Worm (Caenorhabditis elegans): Measurements from ENCODE around the gene F58H1.2.

The F58H1.2 gene

ce11 chrV:11893975-11894374 lies 34.9 kb upstream of the F58H1.2 start, which contains the start of gene K12G11.6:
TSS of gene K12G11.6 (plus strand) at chrV:11894331.
- TF ChIP-seq tab-1 (GFP tag; IDR thresholded peaks at IDR 0.05) (no peak), cog-1 (tag; optimal IDR thresholded peaks at IDR 0.05) (no peak), T22C8.4 (GFP tag; IDR thresholded peaks at IDR 0.05) (no peak), ztf-23 (GFP tag; IDR thresholded peaks at IDR 0.05) (no peak), ztf-29 (GFP tag; IDR thresholded peaks at IDR 0.05) (no peak), klf-2 (GFP tag; conservative IDR thresholded peaks at IDR 0.05) (no peak), med-1 (GFP tag; optimal IDR thresholded peaks at IDR 0.05; ENCODE audit: insufficient read depth) (no peak)

ce11 chrV:11896322-11896898 lies 32.5 kb upstream of the F58H1.2 start:
- TF ChIP-seq ztf-23 (GFP tag; IDR thresholded peaks at IDR 0.05) (0 out of 2 replicates have a peak, but pooled peaks have one; percentile 43), ref-1 (GFP tag; conservative IDR thresholded peaks at IDR 0.05) (no peak), med-1 (GFP tag; optimal IDR thresholded peaks at IDR 0.05; ENCODE audit: insufficient read depth) (no peak), ztf-29 (GFP tag; IDR thresholded peaks at IDR 0.05) (no peak), klf-2 (GFP tag; conservative IDR thresholded peaks at IDR 0.05) (no peak), tab-1 (GFP tag; IDR thresholded peaks at IDR 0.05) (no peak), flt-1 (GFP tag; IDR thresholded peaks at IDR 0.05) (peak; percentile 58; the same call in 1 of the 2 replicates), T22C8.4 (GFP tag; IDR thresholded peaks at IDR 0.05) (no peak), cog-1 (tag; optimal IDR thresholded peaks at IDR 0.05) (peak; percentile 29)

- TF ChIP-seq T22C8.4 (GFP tag; IDR thresholded peaks at IDR 0.05) = no peak
- no peak for TF ChIP-seq cog-1 (tag; optimal IDR thresholded peaks at IDR 0.05)
- no peak for TF ChIP-seq klf-2 (GFP tag; conservative IDR thresholded peaks at IDR 0.05)
- no peak for TF ChIP-seq ztf-23 (GFP tag; IDR thresholded peaks at IDR 0.05)
- no peak for TF ChIP-seq ztf-29 (GFP tag; IDR thresholded peaks at IDR 0.05)
- no peak for TF ChIP-seq flt-1 (GFP tag; IDR thresholded peaks at IDR 0.05)
- no peak for TF ChIP-seq ref-1 (GFP tag; conservative IDR thresholded peaks at IDR 0.05)
- TF ChIP-seq tab-1 (GFP tag; IDR thresholded peaks at IDR 0.05) = no peak
- no peak for TF ChIP-seq med-1 (GFP tag; optimal IDR thresholded peaks at IDR 0.05; ENCODE audit: insufficient read depth)
These were observed 31.3 kb upstream of the F58H1.2 start for ce11 chrV:11897604-11898003.

ce11 chrV:11899149-11899548 lies 29.7 kb upstream of the F58H1.2 start, which contains the start of gene sma-1:
TSS of gene sma-1 (plus strand) at chrV:11899449.
- TF ChIP-seq ref-1 (GFP tag; conservative IDR thresholded peaks at IDR 0.05) (no peak), ztf-23 (GFP tag; IDR thresholded peaks at IDR 0.05) (no peak), med-1 (GFP tag; optimal IDR thresholded peaks at IDR 0.05; ENCODE audit: insufficient read depth) (no peak), flt-1 (GFP tag; IDR thresholded peaks at IDR 0.05) (no peak), ztf-29 (GFP tag; IDR thresholded peaks at IDR 0.05) (no peak), tab-1 (GFP tag; IDR thresholded peaks at IDR 0.05) (no peak), klf-2 (GFP tag; conservative IDR thresholded peaks at IDR 0.05) (no peak), T22C8.4 (GFP tag; IDR thresholded peaks at IDR 0.05) (no peak), cog-1 (tag; optimal IDR thresholded peaks at IDR 0.05) (no peak)

- TF ChIP-seq ztf-29 (GFP tag; IDR thresholded peaks at IDR 0.05) (no peak), cog-1 (tag; optimal IDR thresholded peaks at IDR 0.05) (no peak), ref-1 (GFP tag; conservative IDR thresholded peaks at IDR 0.05) (no peak)
These were observed 28.8 kb upstream of the F58H1.2 start for ce11 chrV:11900127-11900526.

ce11 chrV:11901260-11901659 lies 27.6 kb upstream of the F58H1.2 start:
- TF ChIP-seq med-1 (GFP tag; optimal IDR thresholded peaks at IDR 0.05; ENCODE audit: insufficient read depth) (no peak), flt-1 (GFP tag; IDR thresholded peaks at IDR 0.05) (no peak), ztf-23 (GFP tag; IDR thresholded peaks at IDR 0.05) (no peak), klf-2 (GFP tag; conservative IDR thresholded peaks at IDR 0.05) (no peak), cog-1 (tag; optimal IDR thresholded peaks at IDR 0.05) (no peak), T22C8.4 (GFP tag; IDR thresholded peaks at IDR 0.05) (no peak), tab-1 (GFP tag; IDR thresholded peaks at IDR 0.05) (no peak), ztf-29 (GFP tag; IDR thresholded peaks at IDR 0.05) (no peak), ref-1 (GFP tag; conservative IDR thresholded peaks at IDR 0.05) (no peak)

ce11 chrV:11902161-11902560 lies 26.7 kb upstream of the F58H1.2 start:
- TF ChIP-seq tab-1 (GFP tag; IDR thresholded peaks at IDR 0.05) (no peak), ztf-23 (GFP tag; IDR thresholded peaks at IDR 0.05) (no peak)

- TF ChIP-seq flt-1 (GFP tag; IDR thresholded peaks at IDR 0.05) (no peak), cog-1 (tag; optimal IDR thresholded peaks at IDR 0.05) (no peak), tab-1 (GFP tag; IDR thresholded peaks at IDR 0.05) (no peak), ref-1 (GFP tag; conservative IDR thresholded peaks at IDR 0.05) (no peak), ztf-23 (GFP tag; IDR thresholded peaks at IDR 0.05) (no peak), klf-2 (GFP tag; conservative IDR thresholded peaks at IDR 0.05) (no peak), ztf-29 (GFP tag; IDR thresholded peaks at IDR 0.05) (no peak), med-1 (GFP tag; optimal IDR thresholded peaks at IDR 0.05; ENCODE audit: insufficient read depth) (no peak), T22C8.4 (GFP tag; IDR thresholded peaks at IDR 0.05) (no peak)
These were observed 22.9 kb upstream of the F58H1.2 start for ce11 chrV:11905977-11906376.

- TF ChIP-seq cog-1 (tag; optimal IDR thresholded peaks at IDR 0.05) = no peak
- no peak for TF ChIP-seq med-1 (GFP tag; optimal IDR thresholded peaks at IDR 0.05; ENCODE audit: insufficient read depth)
- no peak for TF ChIP-seq klf-2 (GFP tag; conservative IDR thresholded peaks at IDR 0.05)
- TF ChIP-seq flt-1 (GFP tag; IDR thresholded peaks at IDR 0.05) = no peak
These were observed 15.6 kb upstream of the F58H1.2 start for ce11 chrV:11913283-11913682.

- TF ChIP-seq klf-2 (GFP tag; conservative IDR thresholded peaks at IDR 0.05) (no peak), med-1 (GFP tag; optimal IDR thresholded peaks at IDR 0.05; ENCODE audit: insufficient read depth) (no peak), ztf-23 (GFP tag; IDR thresholded peaks at IDR 0.05) (no peak), flt-1 (GFP tag; IDR thresholded peaks at IDR 0.05) (no peak), cog-1 (tag; optimal IDR thresholded peaks at IDR 0.05) (no peak), ztf-29 (GFP tag; IDR thresholded peaks at IDR 0.05) (no peak), T22C8.4 (GFP tag; IDR thresholded peaks at IDR 0.05) (no peak), ref-1 (GFP tag; conservative IDR thresholded peaks at IDR 0.05) (no peak), tab-1 (GFP tag; IDR thresholded peaks at IDR 0.05) (no peak)
These were observed 11.7 kb upstream of the F58H1.2 start, which contains the start of gene R31.2 for ce11 chrV:11917186-11917585. TSS of gene R31.2 (plus strand) at chrV:11917573.
